Fruit fly (Drosophila melanogaster) whole organism, prepupa: ENCODE measurements around the gene CG34291.

Experiments used
- CG10631 ChIP-seq: fragments of 200-800 bp; sonication (Bioruptor generic); optimal IDR thresholded peaks from 2 replicates; lab custom pipeline; 2016; ENCODE audit warnings: missing biosample characterization, missing genetic modification characterization
- CG10669 ChIP-seq: fragments of 200-800 bp; sonication (Bioruptor generic); optimal IDR thresholded peaks from 3 replicates; lab custom pipeline; 2018; ENCODE audit warnings: missing biosample characterization, mild to moderate bottlenecking, missing genetic modification characterization, moderate library complexity
- CG11902 ChIP-seq: fragments of 200-800 bp; sonication (Bioruptor generic); optimal IDR thresholded peaks from 3 replicates; lab custom pipeline; 2016; ENCODE audit warnings: missing biosample characterization, missing genetic modification characterization
- CG15336 ChIP-seq: fragments of 200-800 bp; sonication (Bioruptor generic); IDR thresholded peaks from 2 replicates; pipeline ENCODE4 v1.3.6; 2022; ENCODE audit warnings: missing biosample characterization, missing genetic modification characterization
- CG1621 ChIP-seq: fragments of 200-800 bp; sonication (Bioruptor generic); optimal IDR thresholded peaks from 3 replicates; lab custom pipeline; 2018; ENCODE audit warnings: missing biosample characterization, mild to moderate bottlenecking, missing genetic modification characterization
- CG16779 ChIP-seq: fragments of 200-800 bp; sonication (Bioruptor generic); optimal IDR thresholded peaks from 3 replicates; lab custom pipeline; 2017; ENCODE audit warnings: missing biosample characterization, mild to moderate bottlenecking, missing genetic modification characterization
- CG3032 ChIP-seq: fragments of 200-800 bp; optimal IDR thresholded peaks from 2 replicates; lab custom pipeline; 2019; ENCODE audit warnings: missing biosample characterization, mild to moderate bottlenecking, missing genetic modification characterization, moderate library complexity
- CG31627 ChIP-seq: fragments of 200-800 bp; sonication (Bioruptor generic); optimal IDR thresholded peaks from 3 replicates; lab custom pipeline; 2016; ENCODE audit warnings: missing biosample characterization, missing genetic modification characterization
- CG32006 ChIP-seq: fragments of 200-800 bp; sonication (Bioruptor generic); optimal IDR thresholded peaks from 3 replicates; lab custom pipeline; 2017; ENCODE audit warnings: missing biosample characterization, mild to moderate bottlenecking, missing genetic modification characterization
- CG34406 ChIP-seq: fragments of 200-800 bp; sonication (Bioruptor generic); optimal IDR thresholded peaks from 3 replicates; lab custom pipeline; 2016; ENCODE audit warnings: missing biosample characterization, missing genetic modification characterization
- CG3919 ChIP-seq: fragments of 200-800 bp; sonication (Bioruptor generic); optimal IDR thresholded peaks from 3 replicates; lab custom pipeline; 2016; ENCODE audit warnings: missing biosample characterization, missing genetic modification characterization
- CG4318 ChIP-seq: fragments of 200-800 bp; sonication (Bioruptor generic); optimal IDR thresholded peaks from 3 replicates; lab custom pipeline; 2017; ENCODE audit warnings: missing biosample characterization, mild to moderate bottlenecking, missing genetic modification characterization
- CG6163 ChIP-seq: fragments of 200-800 bp; sonication (Bioruptor generic); IDR thresholded peaks from 3 replicates; pipeline ENCODE4 v1.3.6; 2022; ENCODE audit warnings: missing biosample characterization, missing genetic modification characterization
- CG6792 ChIP-seq: fragments of 200-800 bp; sonication (Bioruptor generic); optimal IDR thresholded peaks from 3 replicates; lab custom pipeline; 2016; ENCODE audit warnings: missing biosample characterization, missing genetic modification characterization
- CG6808 ChIP-seq: fragments of 200-800 bp; sonication (Bioruptor generic); optimal IDR thresholded peaks from 3 replicates; lab custom pipeline; 2017; ENCODE audit warnings: missing biosample characterization, missing genetic modification characterization, mild to moderate bottlenecking, moderate library complexity, missing genetic modification reagents
- CG6854 ChIP-seq: fragments of 200-800 bp; sonication (Bioruptor generic); optimal IDR thresholded peaks from 2 replicates; lab custom pipeline; 2017; ENCODE audit warnings: missing biosample characterization, mild to moderate bottlenecking, missing genetic modification characterization
- CG7368 ChIP-seq: fragments of 200-800 bp; sonication (Bioruptor generic); optimal IDR thresholded peaks from 3 replicates; lab custom pipeline; 2016; ENCODE audit warnings: missing biosample characterization, missing genetic modification characterization
- CG8119 ChIP-seq: fragments of 200-800 bp; sonication (Bioruptor generic); IDR thresholded peaks from 3 replicates; pipeline ENCODE4 v1.3.6; 2022; ENCODE audit warnings: missing biosample characterization, missing genetic modification characterization
- CG8319 ChIP-seq: fragments of 200-800 bp; sonication (Bioruptor generic); optimal IDR thresholded peaks from 3 replicates; lab custom pipeline; 2016; ENCODE audit warnings: missing biosample characterization, missing genetic modification characterization
- CG8632 ChIP-seq: fragments of 200-800 bp; sonication (Bioruptor generic); optimal IDR thresholded peaks from 3 replicates; lab custom pipeline; 2016; ENCODE audit warnings: missing biosample characterization, missing genetic modification characterization
- CG9139 ChIP-seq: fragments of 200-800 bp; sonication (Bioruptor generic); optimal IDR thresholded peaks from 3 replicates; lab custom pipeline; 2017; ENCODE audit warnings: missing biosample characterization, mild to moderate bottlenecking, missing genetic modification characterization
- Eip78C ChIP-seq: fragments of 200-800 bp; sonication (Bioruptor generic); peaks from one replicate; lab custom pipeline; 2016; ENCODE audit warnings: missing biosample characterization, missing genetic modification characterization
- Eip93F ChIP-seq: fragments of 200-800 bp; sonication (Bioruptor generic); optimal IDR thresholded peaks from 2 replicates; lab custom pipeline; 2016; ENCODE audit warnings: missing biosample characterization, mild to moderate bottlenecking, missing genetic modification characterization
- Ets21C ChIP-seq: fragments of 200-800 bp; sonication (Bioruptor generic); optimal IDR thresholded peaks from 3 replicates; lab custom pipeline; 2016; ENCODE audit warnings: missing biosample characterization, missing genetic modification characterization
- Ets96B ChIP-seq: fragments of 200-800 bp; optimal IDR thresholded peaks from 2 replicates; lab custom pipeline; 2019; ENCODE audit warnings: missing biosample characterization, mild to moderate bottlenecking, missing genetic modification characterization, moderate library complexity
- Gug ChIP-seq: fragments of 200-800 bp; sonication (Bioruptor generic); IDR thresholded peaks from 2 replicates; pipeline ENCODE4 v1.3.6; 2022; ENCODE audit warnings: missing biosample characterization, missing genetic modification characterization
- Hr38 ChIP-seq: sonication (Bioruptor generic); optimal IDR thresholded peaks from 2 replicates; lab custom pipeline; 2016; ENCODE audit warnings: missing biosample characterization, missing genetic modification characterization
- Hr39 ChIP-seq: fragments of 200-800 bp; sonication (Bioruptor generic); optimal IDR thresholded peaks from 2 replicates; lab custom pipeline; 2016; ENCODE audit warnings: missing biosample characterization, missing genetic modification characterization
- Hr4 ChIP-seq: fragments of 200-800 bp; sonication (Bioruptor generic); optimal IDR thresholded peaks from 3 replicates; lab custom pipeline; 2016; ENCODE audit warnings: missing biosample characterization, missing genetic modification characterization
- Lpt ChIP-seq: fragments of 200-800 bp; sonication (Bioruptor generic); optimal IDR thresholded peaks from 3 replicates; lab custom pipeline; 2016; ENCODE audit warnings: missing biosample characterization, missing genetic modification characterization
- OdsH ChIP-seq: fragments of 200-800 bp; sonication (Bioruptor generic); optimal IDR thresholded peaks from 3 replicates; lab custom pipeline; 2016; ENCODE audit warnings: missing biosample characterization, missing genetic modification characterization
- Smox ChIP-seq: fragments of 200-800 bp; sonication (Bioruptor generic); optimal IDR thresholded peaks from 3 replicates; lab custom pipeline; 2016; ENCODE audit warnings: missing biosample characterization, missing genetic modification characterization
- Sox14 ChIP-seq: fragments of 200-800 bp; sonication (Bioruptor generic); optimal IDR thresholded peaks from 3 replicates; lab custom pipeline; 2016; ENCODE audit warnings: missing biosample characterization, missing genetic modification characterization
- Sox15 ChIP-seq: fragments of 200-800 bp; sonication (Bioruptor generic); optimal IDR thresholded peaks from 3 replicates; lab custom pipeline; 2016; ENCODE audit warnings: missing biosample characterization, missing genetic modification characterization
- achi ChIP-seq: fragments of 200-800 bp; sonication (Bioruptor generic); optimal IDR thresholded peaks from 3 replicates; lab custom pipeline; 2016; ENCODE audit warnings: missing biosample characterization, missing genetic modification characterization
- acj6 ChIP-seq: fragments of 200-800 bp; sonication (Bioruptor generic); optimal IDR thresholded peaks from 3 replicates; lab custom pipeline; 2016; ENCODE audit warnings: missing biosample characterization, missing genetic modification characterization
- cyc ChIP-seq: fragments of 200-800 bp; sonication (Bioruptor generic); optimal IDR thresholded peaks from 3 replicates; lab custom pipeline; 2016; ENCODE audit warnings: missing biosample characterization, missing genetic modification characterization
- dac ChIP-seq: fragments of 200-800 bp; sonication (Bioruptor generic); optimal IDR thresholded peaks from 2 replicates; lab custom pipeline; 2017; ENCODE audit warnings: missing biosample characterization, mild to moderate bottlenecking, missing genetic modification characterization
- dsx ChIP-seq: fragments of 200-800 bp; optimal IDR thresholded peaks from 3 replicates; lab custom pipeline; 2019; ENCODE audit warnings: missing biosample characterization, mild to moderate bottlenecking, missing genetic modification characterization, moderate library complexity; ENCODE audit not compliant: poor library complexity, severe bottlenecking
- eg ChIP-seq: fragments of 200-800 bp; sonication (Bioruptor generic); IDR thresholded peaks from 3 replicates; pipeline ENCODE4 v1.3.6; 2022; ENCODE audit warnings: missing biosample characterization, missing genetic modification characterization
- fd59A ChIP-seq: fragments of 200-800 bp; sonication (Bioruptor generic); optimal IDR thresholded peaks from 2 replicates; lab custom pipeline; 2017; ENCODE audit warnings: missing biosample characterization, mild to moderate bottlenecking, missing genetic modification characterization, missing genetic modification reagents
- fd85E ChIP-seq: fragments of 200-800 bp; sonication (Bioruptor generic); optimal IDR thresholded peaks from 3 replicates; lab custom pipeline; 2016; ENCODE audit warnings: missing biosample characterization, missing genetic modification characterization
- fkh ChIP-seq: fragments of 200-800 bp; sonication (Bioruptor generic); optimal IDR thresholded peaks from 3 replicates; lab custom pipeline; 2017; ENCODE audit warnings: missing biosample characterization, mild to moderate bottlenecking, missing genetic modification characterization, moderate library complexity
- lz ChIP-seq: fragments of 200-800 bp; sonication (Bioruptor generic); optimal IDR thresholded peaks from 3 replicates; lab custom pipeline; 2016; ENCODE audit warnings: missing biosample characterization, missing genetic modification characterization
- net ChIP-seq: fragments of 200-800 bp; sonication (Bioruptor generic); optimal IDR thresholded peaks from 3 replicates; lab custom pipeline; 2016; ENCODE audit warnings: missing biosample characterization, missing genetic modification characterization
- pdm3 ChIP-seq: fragments of 200-800 bp; sonication (Bioruptor generic); optimal IDR thresholded peaks from 3 replicates; lab custom pipeline; 2016; ENCODE audit warnings: missing biosample characterization, missing genetic modification characterization
- salr ChIP-seq, 2 experiments: fragments of 200-800 bp; sonication (Bioruptor generic); optimal IDR thresholded peaks; 3 replicates each; lab custom pipeline; 2016 to 2018; ENCODE audit warnings: missing biosample characterization in 2 of 2, missing genetic modification characterization in 2 of 2, mild to moderate bottlenecking in 1 of 2
- ss ChIP-seq, 2 experiments: fragments of 200-800 bp; sonication (Bioruptor generic); optimal IDR thresholded peaks; 2 replicates in 1 of 2; 3 replicates in 1 of 2; lab custom pipeline; 2017 to 2018; ENCODE audit warnings: mild to moderate bottlenecking in 2 of 2, missing biosample characterization in 2 of 2, missing genetic modification characterization in 2 of 2, moderate library complexity in 1 of 2
- svp ChIP-seq: fragments of 200-800 bp; sonication (Bioruptor generic); peaks from one replicate; lab custom pipeline; 2016; ENCODE audit warnings: missing biosample characterization, missing genetic modification characterization
- topi ChIP-seq: fragments of 200-800 bp; sonication (Bioruptor generic); optimal IDR thresholded peaks from 3 replicates; lab custom pipeline; 2016; ENCODE audit warnings: missing biosample characterization, missing genetic modification characterization
- vri ChIP-seq: fragments of 200-800 bp; sonication (Bioruptor generic); optimal IDR thresholded peaks from 3 replicates; lab custom pipeline; 2016; ENCODE audit warnings: missing biosample characterization, mild to moderate bottlenecking, missing genetic modification characterization

The CG34291 gene

dm6 chr3R:26429619-26430018 is 4.0 kb upstream of the CG34291 start (continued):
- TF ChIP-seq OdsH (peak; percentile 50), eg (GFP tag; lab: Robert Waterston, UW) (no peak), lz (GFP tag; lab: Kevin White, UChicago) (no peak), pdm3 (no peak), achi (GFP tag; lab: Kevin White, UChicago) (peak; percentile 43), CG11902 (GFP tag; lab: Kevin White, UChicago) (peak; percentile 26), fd85E (no peak), ss (GFP tag; optimal IDR thresholded peaks at IDR 0.05; lab: Kevin White, UChicago) (peak in 1 of 2 experiments; percentile 27), CG8319 (GFP tag; lab: Kevin White, UChicago) (peak; percentile 47), CG3032 (tag; lab: Kevin White, UChicago) (peak; percentile 22), cyc (GFP tag; lab: Kevin White, UChicago) (no peak), fkh (GFP tag; lab: Kevin White, UChicago) (no peak), CG31627 (GFP tag; lab: Kevin White, UChicago) (no peak), Eip93F (GFP tag; lab: Kevin White, UChicago) (no peak), CG10631 (GFP tag; lab: Kevin White, UChicago) (peak; percentile 25), CG34406 (GFP tag; lab: Kevin White, UChicago) (peak; percentile 61), acj6 (GFP tag; lab: Kevin White, UChicago) (peak; percentile 57), CG8119 (GFP tag; lab: Robert Waterston, UW) (peak; percentile 19; the same call in 1 of the 3 replicates), CG15336 (no peak), Sox14 (GFP tag; lab: Kevin White, UChicago) (no peak), Lpt (GFP tag; lab: Kevin White, UChicago) (no peak), Ets21C (GFP tag; lab: Kevin White, UChicago) (no peak), net (no peak), CG6854 (GFP tag; lab: Kevin White, UChicago) (no peak), dsx (GFP tag; lab: Kevin White, UChicago) (peak; percentile 30), Eip78C (GFP tag; lab: Kevin White, UChicago) (peak; percentile 83), CG9139 (no peak), CG3919 (peak; percentile 30), svp (GFP tag; lab: Kevin White, UChicago) (peak; percentile 63), CG6808 (GFP tag; lab: Kevin White, UChicago) (peak; percentile 11), Sox15 (GFP tag; lab: Kevin White, UChicago) (no peak), Hr39 (GFP tag; lab: Kevin White, UChicago) (no peak), CG1621 (tag; lab: Kevin White, UChicago) (no peak), Hr38 (GFP tag; lab: Kevin White, UChicago) (no peak), Ets96B (tag; lab: Kevin White, UChicago) (peak; percentile 36), vri (no peak), CG6163 (GFP tag; lab: Robert Waterston, UW) (no peak)

- TF ChIP-seq CG4318 (peak; percentile 10), OdsH (peak; percentile 56), achi (GFP tag; lab: Kevin White, UChicago) (peak; percentile 47), CG6808 (GFP tag; lab: Kevin White, UChicago) (peak; percentile 19), CG16779 (tag; lab: Kevin White, UChicago) (no peak), fd85E (no peak), CG34406 (GFP tag; lab: Kevin White, UChicago) (peak; percentile 25), topi (peak; percentile 28), dac (GFP tag; lab: Kevin White, UChicago) (no peak), CG10669 (GFP tag; lab: Kevin White, UChicago) (peak; percentile 52), CG32006 (GFP tag; lab: Kevin White, UChicago) (peak; percentile 65), Gug (GFP tag; lab: Robert Waterston, UW) (no peak), CG9139 (peak; percentile 22), fd59A (GFP tag; lab: Kevin White, UChicago) (peak; percentile 19), Hr38 (GFP tag; lab: Kevin White, UChicago) (no peak), Ets21C (GFP tag; lab: Kevin White, UChicago) (no peak), CG6792 (GFP tag; lab: Kevin White, UChicago) (peak; percentile 4), CG7368 (GFP tag; lab: Kevin White, UChicago) (no peak), CG11902 (GFP tag; lab: Kevin White, UChicago) (no peak), salr (GFP tag; optimal IDR thresholded peaks at IDR 0.05; lab: Kevin White, UChicago) (peak in 1 of 2 experiments; percentile 9), Smox (GFP tag; lab: Kevin White, UChicago) (peak; percentile 5), Hr4 (GFP tag; lab: Kevin White, UChicago) (peak; percentile 73), CG3032 (tag; lab: Kevin White, UChicago) (peak; percentile 16), fkh (GFP tag; lab: Kevin White, UChicago) (no peak), CG8632 (GFP tag; lab: Kevin White, UChicago) (peak; percentile 5), Lpt (GFP tag; lab: Kevin White, UChicago) (peak; percentile 43)
Observed at dm6 chr3R:26428220-26428619, 2.6 kb upstream of the CG34291 start.
